Worm (Caenorhabditis elegans) whole organism, L4 larva: ENCODE data around the gene Y58A7A.3.

Experiments
- T26A8.4 ChIP-seq: fragments of 200-800 bp; sonication (Bioruptor generic); IDR thresholded peaks from 2 replicates; pipeline ENCODE4 v1.3.6; 2022; ENCODE audit warnings: missing genetic modification characterization, missing compliant biosample characterization
- Y105C5A.15 ChIP-seq: fragments of 200-800 bp; sonication (Bioruptor generic); IDR thresholded peaks from 2 replicates; pipeline ENCODE4 v1.3.6; 2022; ENCODE audit warnings: missing genetic modification characterization, missing compliant biosample characterization
- aha-1 ChIP-seq: fragments of 150-350 bp; peaks from one replicate; lab custom pipeline; 2014; ENCODE audit warnings: missing biosample characterization, missing genetic modification characterization
- ama-1 ChIP-seq: fragments of 150-350 bp; optimal IDR thresholded peaks from 2 replicates; lab custom pipeline; 2014; ENCODE audit warnings: inconsistent platforms, mixed read lengths
- arid-1 ChIP-seq: fragments of 200-800 bp; sonication (Bioruptor generic); conservative IDR thresholded peaks from 2 replicates; pipeline ENCODE4 v1.3.6; 2022; ENCODE audit warnings: missing genetic modification reagents, missing genetic modification characterization, missing compliant biosample characterization
- ceh-44 ChIP-seq: fragments of 200-800 bp; sonication (Bioruptor generic); IDR thresholded peaks from 2 replicates; pipeline ENCODE4 v1.3.6; 2022; ENCODE audit warnings: missing genetic modification reagents, missing genetic modification characterization, missing compliant biosample characterization
- ctbp-1 ChIP-seq: fragments of 200-800 bp; sonication (Bioruptor generic); IDR thresholded peaks from 2 replicates; pipeline ENCODE4 v1.3.6; 2022; ENCODE audit warnings: missing genetic modification reagents, missing genetic modification characterization, missing compliant biosample characterization
- daf-16 ChIP-seq, 3 experiments: sonication (generic microtip); optimal IDR thresholded peaks; 2 replicates each; lab custom pipeline; 2016 to 2017; ENCODE audit warnings: missing genetic modification characterization in 3 of 3, missing genetic modification reagents in 3 of 3, mild to moderate bottlenecking in 2 of 3, missing compliant biosample characterization in 2 of 3, missing biosample characterization in 1 of 3, moderate library complexity in 1 of 3
- dmd-6 ChIP-seq: fragments of 200-800 bp; sonication (Bioruptor generic); IDR thresholded peaks from 2 replicates; pipeline ENCODE4 v1.3.6; 2022; ENCODE audit warnings: missing genetic modification reagents, missing genetic modification characterization, missing compliant biosample characterization
- dve-1 ChIP-seq: sonication (generic microtip); optimal IDR thresholded peaks from 2 replicates; lab custom pipeline; 2017; ENCODE audit warnings: antibody characterized with exemption, mild to moderate bottlenecking, missing genetic modification characterization, missing compliant biosample characterization; ENCODE audit not compliant: insufficient read depth
- hlh-11 ChIP-seq: fragments of 200-800 bp; sonication (Bioruptor generic); optimal IDR thresholded peaks from 2 replicates; lab custom pipeline; 2018; ENCODE audit warnings: mild to moderate bottlenecking, missing genetic modification characterization, missing compliant biosample characterization
- jun-1 ChIP-seq: fragments of 150-350 bp; optimal IDR thresholded peaks from 2 replicates; lab custom pipeline; 2014; ENCODE audit warnings: missing biosample characterization, missing genetic modification reagents, missing genetic modification characterization
- lin-1 ChIP-seq: fragments of 200-800 bp; sonication (Bioruptor generic); IDR thresholded peaks from 2 replicates; pipeline ENCODE4 v1.3.6; 2022; ENCODE audit warnings: missing genetic modification reagents, missing genetic modification characterization, missing compliant biosample characterization
- mdl-1 ChIP-seq, 2 experiments: fragments of 150-350 bp in 1 of 2; sonication (generic microtip) in 1 of 2; optimal IDR thresholded peaks; 2 replicates each; lab custom pipeline; 2014 to 2017; ENCODE audit warnings: missing biosample characterization in 2 of 2, missing genetic modification characterization in 2 of 2
- mxl-3 ChIP-seq: fragments of 200-800 bp; sonication (Bioruptor generic); optimal IDR thresholded peaks from 2 replicates; lab custom pipeline; 2018; ENCODE audit warnings: mild to moderate bottlenecking, missing genetic modification characterization, missing compliant biosample characterization
- nhr-102 ChIP-seq: sonication (generic microtip); optimal IDR thresholded peaks from 2 replicates; lab custom pipeline; 2016; ENCODE audit warnings: mild to moderate bottlenecking, missing genetic modification characterization, moderate library complexity, missing compliant biosample characterization
- nhr-28 ChIP-seq: fragments of 150-350 bp; optimal IDR thresholded peaks from 2 replicates; lab custom pipeline; 2014; ENCODE audit warnings: missing biosample characterization, missing genetic modification characterization
- nhr-48 ChIP-seq: sonication (generic microtip); optimal IDR thresholded peaks from 2 replicates; lab custom pipeline; 2016; ENCODE audit warnings: mild to moderate bottlenecking, missing genetic modification characterization, missing compliant biosample characterization
- nhr-77 ChIP-seq: fragments of 150-350 bp; optimal IDR thresholded peaks from 2 replicates; lab custom pipeline; 2014; ENCODE audit warnings: missing biosample characterization, missing genetic modification characterization
- php-3 ChIP-seq: fragments of 200-800 bp; sonication (Bioruptor generic); IDR thresholded peaks from 2 replicates; pipeline ENCODE4 v1.3.6; 2022; ENCODE audit warnings: missing genetic modification reagents, missing genetic modification characterization, missing compliant biosample characterization
- pqm-1 ChIP-seq: sonication (generic microtip); optimal IDR thresholded peaks from 2 replicates; lab custom pipeline; 2017; ENCODE audit warnings: missing biosample characterization, missing genetic modification characterization
- set-16 ChIP-seq: fragments of 200-800 bp; sonication (Bioruptor generic); IDR thresholded peaks from 2 replicates; pipeline ENCODE4 v1.3.6; 2022; ENCODE audit warnings: missing genetic modification reagents, missing genetic modification characterization, missing compliant biosample characterization
- tra-1 ChIP-seq: fragments of 200-800 bp; sonication (Bioruptor generic); IDR thresholded peaks from 2 replicates; pipeline ENCODE4 v1.3.6; 2022; ENCODE audit warnings: missing genetic modification reagents, missing genetic modification characterization, missing compliant biosample characterization
- ztf-7 ChIP-seq: fragments of 150-350 bp; optimal IDR thresholded peaks from 2 replicates; lab custom pipeline; 2014; ENCODE audit warnings: missing biosample characterization, missing genetic modification characterization

Gene Y58A7A.3

DNA sequence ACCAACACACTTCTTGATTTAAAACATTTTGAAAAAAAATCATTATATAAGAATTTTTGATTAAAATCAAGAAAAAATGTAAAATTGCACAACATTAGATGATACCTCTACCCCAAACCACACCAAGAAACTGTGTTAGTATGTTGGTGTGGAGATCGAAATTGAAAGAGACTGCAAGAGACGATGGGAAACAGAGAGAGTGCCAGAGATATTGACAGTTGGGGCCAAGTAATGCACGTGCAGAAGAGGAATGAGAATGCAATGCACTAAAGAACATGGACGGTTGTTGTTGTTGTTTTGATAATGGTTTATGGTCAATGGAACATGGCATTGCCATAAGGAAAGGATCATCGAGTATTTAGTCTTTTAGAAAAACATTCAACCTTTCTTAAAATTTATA lies 48.5 kb downstream of the Y58A7A.3 start (continued):
- TF ChIP-seq ctbp-1 (GFP tag; lab: Robert Waterston, UW) (no peak), T26A8.4 (no peak), nhr-102 (tag; lab: Kevin White, UChicago) (peak; percentile 42)

DNA sequence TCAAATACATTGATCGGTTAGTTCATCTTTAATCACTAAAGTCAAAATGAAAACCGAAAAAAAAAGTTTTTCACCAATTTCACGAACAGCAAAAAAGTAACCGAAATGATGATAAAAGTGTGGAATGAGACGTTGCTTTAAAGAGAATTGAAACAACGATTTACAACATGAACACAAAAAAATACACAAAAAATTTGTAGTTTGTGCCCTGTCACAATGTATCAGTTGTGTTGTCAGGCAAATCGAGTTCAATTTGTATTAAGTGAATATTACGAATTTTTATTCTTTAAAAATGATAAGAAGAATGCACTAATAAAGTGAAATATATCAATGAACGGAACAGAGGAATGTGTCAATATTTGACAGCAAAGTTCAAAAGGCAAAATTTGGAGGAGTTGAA lies 48.9 kb downstream of the Y58A7A.3 start:
- no peak for TF ChIP-seq daf-16 (GFP tag; optimal IDR thresholded peaks at IDR 0.05; lab: Kevin White, UChicago)
- TF ChIP-seq daf-16 (tag; optimal IDR thresholded peaks at IDR 0.05; lab: Kevin White, UChicago) = peak; percentile 3
- no peak for TF ChIP-seq ztf-7 (tag; lab: Kevin White, UChicago)
- peak; percentile 12; the same call in 1 of the 2 replicates for TF ChIP-seq dmd-6
- TF ChIP-seq nhr-48 (tag; lab: Kevin White, UChicago) = peak; percentile 24
- TF ChIP-seq tra-1 (GFP tag; lab: Robert Waterston, UW) = no peak
- peak; percentile 93 for TF ChIP-seq nhr-28 (tag; lab: Kevin White, UChicago)

- TF ChIP-seq arid-1 (GFP tag; lab: Robert Waterston, UW) (no peak), aha-1 (tag; lab: Kevin White, UChicago) (peak; percentile 7)
Observed at ce11 chrV:5030715-5031114, 50.0 kb downstream of the Y58A7A.3 start, which contains the start of gene swt-7. TSS of gene swt-7 (minus strand) at chrV:5030815.

DNA sequence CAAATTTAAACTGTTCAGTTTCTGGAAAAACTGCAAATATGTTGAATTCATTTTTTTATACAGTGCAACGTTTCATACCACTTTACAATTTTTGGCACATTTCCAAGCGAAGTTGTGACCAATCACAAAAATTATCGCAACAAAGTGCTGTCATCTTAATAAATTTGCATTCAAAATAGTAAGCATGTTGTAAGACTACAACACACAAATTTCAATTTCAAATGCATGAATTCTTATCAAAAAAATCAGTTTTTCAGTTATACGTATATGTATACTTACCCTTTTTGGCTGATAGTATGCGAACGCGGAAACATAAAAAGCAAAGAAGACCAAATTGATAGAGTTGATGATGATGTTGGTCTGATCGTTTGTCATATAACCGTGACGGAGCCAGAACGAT lies 50.5 kb downstream of the Y58A7A.3 start:
- TF ChIP-seq set-16 (GFP tag; lab: Robert Waterston, UW) = no peak
- peak; percentile 23 for TF ChIP-seq mxl-3 (GFP tag; lab: Kevin White, UChicago)
- peak; percentile 14 for TF ChIP-seq nhr-48 (tag; lab: Kevin White, UChicago)
- TF ChIP-seq nhr-77 = peak; percentile 76
- TF ChIP-seq nhr-28 (tag; lab: Kevin White, UChicago) = peak; percentile 99
- TF ChIP-seq jun-1 (tag; lab: Kevin White, UChicago) = no peak
- no peak for TF ChIP-seq ama-1 (lab: Kevin White, UChicago)
- peak; percentile 85 for TF ChIP-seq dmd-6
- no peak for TF ChIP-seq Y105C5A.15 (GFP tag; lab: Robert Waterston, UW)
- no peak for TF ChIP-seq ceh-44 (GFP tag; lab: Robert Waterston, UW)
- peak in 1 of 2 experiments; percentile 46 for TF ChIP-seq mdl-1 (tag; optimal IDR thresholded peaks at IDR 0.05; lab: Kevin White, UChicago)
- peak; percentile 82 for TF ChIP-seq hlh-11
- peak; percentile 68 for TF ChIP-seq dve-1
- TF ChIP-seq php-3 (GFP tag; lab: Robert Waterston, UW) = peak; percentile 66
- peak; percentile 89 for TF ChIP-seq pqm-1
- no peak for TF ChIP-seq daf-16 (GFP tag; optimal IDR thresholded peaks at IDR 0.05; lab: Kevin White, UChicago)
- TF ChIP-seq daf-16 (tag; optimal IDR thresholded peaks at IDR 0.05; lab: Kevin White, UChicago) = peak; percentile 81
- TF ChIP-seq tra-1 (GFP tag; lab: Robert Waterston, UW) = 0 out of 2 replicates have a peak, but pooled peaks have one; percentile 23
- peak; percentile 39; the same call in 1 of the 2 replicates for TF ChIP-seq lin-1 (GFP tag; lab: Robert Waterston, UW)
- peak; percentile 78 for TF ChIP-seq nhr-102 (tag; lab: Kevin White, UChicago)
- TF ChIP-seq, all 104 proteins: peak for 14
